Worm (Caenorhabditis elegans): ENCODE measurements around the gene srt-4.

DNA sequence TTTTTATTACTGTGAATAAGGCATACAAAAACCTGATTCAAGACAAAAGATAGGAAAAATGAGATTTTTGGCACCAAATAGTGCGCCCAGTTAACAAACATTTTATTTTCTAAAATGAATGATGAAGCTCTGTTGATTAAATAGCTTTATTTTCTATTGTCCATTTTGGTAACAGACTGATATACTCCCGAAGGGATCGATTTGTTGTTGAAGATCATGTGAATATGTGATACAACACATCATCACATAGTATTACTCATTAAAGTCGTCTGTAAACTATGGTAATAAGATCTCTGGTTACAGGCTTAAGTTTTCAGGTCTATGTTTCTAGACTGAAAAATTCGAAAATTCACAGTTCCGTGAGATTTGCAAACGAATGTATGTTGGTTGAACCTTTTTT, 4.6 kb upstream of the srt-4 start, which contains the start of gene srj-20:
- no peak for TF ChIP-seq ama-1 (optimal IDR thresholded peaks at IDR 0.05)
- TF ChIP-seq nhr-11 (tag; optimal IDR thresholded peaks at IDR 0.05), result no peak
- TF ChIP-seq Y116A8C.19 (tag; optimal IDR thresholded peaks at IDR 0.05; ENCODE audit: borderline replicate concordance), result no peak
- no peak for TF ChIP-seq aly-2 (tag; optimal IDR thresholded peaks at IDR 0.05)
- TF ChIP-seq xbp-1 (tag; optimal IDR thresholded peaks at IDR 0.05), result no peak
- no peak for TF ChIP-seq ceh-88 (GFP tag; IDR thresholded peaks at IDR 0.05)
- TF ChIP-seq egl-27 (tag; optimal IDR thresholded peaks at IDR 0.05), result no peak
- no peak for TF ChIP-seq unc-130 (tag; optimal IDR thresholded peaks at IDR 0.05)
- no peak for TF ChIP-seq nhr-85 (tag)
- no peak for TF ChIP-seq ces-1 (GFP tag; optimal IDR thresholded peaks at IDR 0.05)
- no peak for TF ChIP-seq skn-1 (tag; optimal IDR thresholded peaks at IDR 0.05)
